Worm (Caenorhabditis elegans) whole organism, L2 larva: ENCODE data around the gene mask-1.

Experiments used
- dmd-4 ChIP-seq: sonication (generic microtip); optimal IDR thresholded peaks from 2 replicates; lab custom pipeline; 2017; ENCODE audit warnings: missing biosample characterization, missing genetic modification characterization
- elt-1 ChIP-seq: fragments of 150-350 bp; optimal IDR thresholded peaks from 2 replicates; lab custom pipeline; 2014; ENCODE audit warnings: missing biosample characterization, missing genetic modification characterization
- elt-3 ChIP-seq: sonication (generic microtip); optimal IDR thresholded peaks from 2 replicates; lab custom pipeline; 2017; ENCODE audit warnings: missing biosample characterization, missing genetic modification characterization
- mdl-1 ChIP-seq, 2 experiments: fragments of 150-350 bp in 1 of 2; sonication (generic microtip) in 1 of 2; optimal IDR thresholded peaks; 2 replicates each; lab custom pipeline; 2017; ENCODE audit warnings: missing biosample characterization in 2 of 2, missing genetic modification characterization in 2 of 2
- nhr-11 ChIP-seq: fragments of 150-350 bp; optimal IDR thresholded peaks from 2 replicates; lab custom pipeline; 2014; ENCODE audit warnings: missing biosample characterization, missing genetic modification characterization
- nhr-21 ChIP-seq: fragments of 150-350 bp; optimal IDR thresholded peaks from 2 replicates; lab custom pipeline; 2014; ENCODE audit warnings: missing biosample characterization, missing genetic modification characterization
- nhr-77 ChIP-seq: fragments of 150-350 bp; optimal IDR thresholded peaks from 2 replicates; lab custom pipeline; 2014; ENCODE audit warnings: missing biosample characterization, missing genetic modification characterization
- sma-3 ChIP-seq: sonication (generic microtip); optimal IDR thresholded peaks from 2 replicates; lab custom pipeline; 2016; ENCODE audit warnings: missing genetic modification reagents, missing genetic modification characterization, missing compliant biosample characterization
- unc-39 ChIP-seq: fragments of 150-350 bp; optimal IDR thresholded peaks from 2 replicates; lab custom pipeline; 2014; ENCODE audit warnings: missing biosample characterization, missing genetic modification characterization
- unc-62 ChIP-seq: fragments of 150-350 bp; optimal IDR thresholded peaks from 2 replicates; lab custom pipeline; 2014; ENCODE audit warnings: missing biosample characterization, missing genetic modification reagents, missing genetic modification characterization
- zag-1 ChIP-seq: fragments of 150-350 bp; optimal IDR thresholded peaks from 2 replicates; lab custom pipeline; 2014; ENCODE audit warnings: missing biosample characterization, missing genetic modification characterization
- ztf-11 ChIP-seq: sonication (generic microtip); optimal IDR thresholded peaks from 2 replicates; lab custom pipeline; 2017; ENCODE audit warnings: missing biosample characterization, missing genetic modification characterization

- no peak for TF ChIP-seq mdl-1 (tag; optimal IDR thresholded peaks at IDR 0.05; lab: Kevin White, UChicago)
- no peak for TF ChIP-seq nhr-11 (tag; lab: Kevin White, UChicago)
- no peak for TF ChIP-seq nhr-77
- no peak for TF ChIP-seq zag-1 (tag; lab: Kevin White, UChicago)
- no peak for TF ChIP-seq ztf-11 (tag; lab: Kevin White, UChicago)
- no peak for TF ChIP-seq unc-39
- no peak for TF ChIP-seq elt-3
- no peak for TF ChIP-seq unc-62 (GFP tag; lab: Kevin White, UChicago)
- TF ChIP-seq elt-1, result no peak
- TF ChIP-seq sma-3 (GFP tag; lab: Kevin White, UChicago), result no peak
- TF ChIP-seq dmd-4 (tag; lab: Kevin White, UChicago), result no peak
- no peak for TF ChIP-seq nhr-21 (tag; lab: Kevin White, UChicago)
Observed at ce11 chrIV:10425129-10425528, 50.4 kb downstream of the mask-1 start.
